Worm (Caenorhabditis elegans) whole organism, L3 larva: ENCODE data around the gene F25B5.3.

Experiments
- R02D3.7 ChIP-seq: fragments of 150-350 bp; optimal IDR thresholded peaks from 2 replicates; lab custom pipeline; 2014; ENCODE audit warnings: missing biosample characterization, missing genetic modification characterization
- ZK546.5 ChIP-seq: sonication (generic microtip); optimal IDR thresholded peaks from 2 replicates; lab custom pipeline; 2017; ENCODE audit warnings: missing biosample characterization, missing genetic modification characterization
- aly-2 ChIP-seq: fragments of 150-350 bp; optimal IDR thresholded peaks from 2 replicates; lab custom pipeline; 2014; ENCODE audit warnings: missing biosample characterization, missing genetic modification characterization
- ama-1 ChIP-seq: fragments of 150-350 bp; optimal IDR thresholded peaks from 2 replicates; lab custom pipeline; 2018
- ceh-16 ChIP-seq: sonication (generic microtip); optimal IDR thresholded peaks from 2 replicates; lab custom pipeline; 2017; ENCODE audit warnings: missing biosample characterization, missing genetic modification characterization
- ceh-28 ChIP-seq: fragments of 150-350 bp; optimal IDR thresholded peaks from 2 replicates; lab custom pipeline; 2014; ENCODE audit warnings: missing biosample characterization, missing genetic modification reagents, missing genetic modification characterization
- ceh-82 ChIP-seq: fragments of 150-350 bp; optimal IDR thresholded peaks from 2 replicates; lab custom pipeline; 2014; ENCODE audit warnings: missing biosample characterization, missing genetic modification characterization
- ceh-9 ChIP-seq: sonication (generic microtip); optimal IDR thresholded peaks from 2 replicates; lab custom pipeline; 2018; ENCODE audit warnings: missing biosample characterization, missing genetic modification characterization
- daf-12 ChIP-seq: fragments of 150-350 bp; optimal IDR thresholded peaks from 2 replicates; lab custom pipeline; 2014; ENCODE audit warnings: missing biosample characterization, missing genetic modification reagents, missing genetic modification characterization
- egl-27 ChIP-seq: sonication (generic microtip); optimal IDR thresholded peaks from 4 replicates; lab custom pipeline; 2017; ENCODE audit warnings: missing biosample characterization, missing genetic modification reagents, missing genetic modification characterization
- egl-5 ChIP-seq: fragments of 150-350 bp; optimal IDR thresholded peaks from 2 replicates; lab custom pipeline; 2017; ENCODE audit warnings: missing biosample characterization, missing genetic modification reagents, missing genetic modification characterization, inconsistent platforms
- elt-1 ChIP-seq: fragments of 150-350 bp; optimal IDR thresholded peaks from 2 replicates; lab custom pipeline; 2014; ENCODE audit warnings: missing biosample characterization, missing genetic modification characterization
- elt-2 ChIP-seq: sonication (generic microtip); optimal IDR thresholded peaks from 2 replicates; lab custom pipeline; 2016; ENCODE audit warnings: missing genetic modification reagents, mild to moderate bottlenecking, missing genetic modification characterization, missing compliant biosample characterization
- elt-3 ChIP-seq, 3 experiments: fragments of 150-350 bp in 1 of 3; sonication (generic microtip) in 2 of 3; optimal IDR thresholded peaks; 2 replicates in 2 of 3; 4 replicates in 1 of 3; lab custom pipeline; 2014 to 2017; ENCODE audit warnings: missing biosample characterization in 3 of 3, missing genetic modification characterization in 3 of 3
- eor-1 ChIP-seq, 2 experiments: fragments of 150-350 bp; optimal IDR thresholded peaks; 2 replicates each; lab custom pipeline; 2014 to 2018; ENCODE audit warnings: missing biosample characterization in 2 of 2, missing genetic modification characterization in 2 of 2
- fkh-10 ChIP-seq: sonication (generic microtip); optimal IDR thresholded peaks from 2 replicates; lab custom pipeline; 2017; ENCODE audit warnings: missing biosample characterization, missing genetic modification reagents, missing genetic modification characterization
- fkh-2 ChIP-seq: fragments of 150-350 bp; optimal IDR thresholded peaks from 2 replicates; lab custom pipeline; 2014; ENCODE audit warnings: missing biosample characterization, missing genetic modification reagents, missing genetic modification characterization
- fos-1 ChIP-seq: fragments of 150-350 bp; optimal IDR thresholded peaks from 2 replicates; lab custom pipeline; 2014; ENCODE audit warnings: missing biosample characterization, missing genetic modification characterization
- hmg-11 ChIP-seq: sonication (generic microtip); optimal IDR thresholded peaks from 2 replicates; lab custom pipeline; 2016; ENCODE audit warnings: missing genetic modification characterization, missing compliant biosample characterization
- jun-1 ChIP-seq: fragments of 150-350 bp; optimal IDR thresholded peaks from 2 replicates; lab custom pipeline; 2014; ENCODE audit warnings: missing biosample characterization, missing genetic modification reagents, missing genetic modification characterization
- lin-39 ChIP-seq: fragments of 150-350 bp; optimal IDR thresholded peaks from 2 replicates; lab custom pipeline; 2018; ENCODE audit warnings: missing biosample characterization, missing genetic modification reagents, missing genetic modification characterization
- lsy-12 ChIP-seq: sonication (generic microtip); optimal IDR thresholded peaks from 2 replicates; lab custom pipeline; 2016; ENCODE audit warnings: mild to moderate bottlenecking, missing genetic modification characterization, missing compliant biosample characterization
- mdl-1 ChIP-seq: fragments of 150-350 bp; optimal IDR thresholded peaks from 2 replicates; lab custom pipeline; 2014; ENCODE audit warnings: missing biosample characterization, missing genetic modification characterization
- mml-1 ChIP-seq: fragments of 150-350 bp; sonication (generic microtip); optimal IDR thresholded peaks from 3 replicates; lab custom pipeline; 2014; ENCODE audit warnings: missing biosample characterization, missing genetic modification characterization
- nfya-1 ChIP-seq: sonication (generic microtip); optimal IDR thresholded peaks from 2 replicates; lab custom pipeline; 2017; ENCODE audit warnings: missing genetic modification characterization, mild to moderate bottlenecking, missing compliant biosample characterization, antibody characterized with exemption, moderate library complexity; ENCODE audit not compliant: insufficient read depth
- nhr-11 ChIP-seq: fragments of 150-350 bp; optimal IDR thresholded peaks from 2 replicates; lab custom pipeline; 2014; ENCODE audit warnings: missing biosample characterization, missing genetic modification characterization
- nhr-12 ChIP-seq: fragments of 150-350 bp; optimal IDR thresholded peaks from 2 replicates; lab custom pipeline; 2014; ENCODE audit warnings: missing biosample characterization, missing genetic modification characterization
- nhr-23 ChIP-seq: fragments of 150-350 bp; optimal IDR thresholded peaks from 2 replicates; lab custom pipeline; 2014; ENCODE audit warnings: missing biosample characterization, missing genetic modification reagents, missing genetic modification characterization
- nhr-237 ChIP-seq: fragments of 150-350 bp; optimal IDR thresholded peaks from 2 replicates; lab custom pipeline; 2014; ENCODE audit warnings: missing biosample characterization, missing genetic modification characterization
- nhr-25 ChIP-seq: sonication (generic microtip); optimal IDR thresholded peaks from 2 replicates; lab custom pipeline; 2017; ENCODE audit warnings: missing biosample characterization, missing genetic modification characterization
- nhr-43 ChIP-seq: sonication (generic microtip); optimal IDR thresholded peaks from 2 replicates; lab custom pipeline; 2016; ENCODE audit warnings: mild to moderate bottlenecking, missing genetic modification characterization, missing compliant biosample characterization; ENCODE audit not compliant: poor library complexity, severe bottlenecking
- nhr-67 ChIP-seq: fragments of 150-350 bp; optimal IDR thresholded peaks from 2 replicates; lab custom pipeline; 2014; ENCODE audit warnings: missing biosample characterization, missing genetic modification characterization
- nhr-76 ChIP-seq: fragments of 150-350 bp; sonication (generic microtip); optimal IDR thresholded peaks from 5 replicates; lab custom pipeline; 2014; ENCODE audit warnings: missing biosample characterization, missing genetic modification characterization
- nhr-77 ChIP-seq: fragments of 150-350 bp; optimal IDR thresholded peaks from 2 replicates; lab custom pipeline; 2014; ENCODE audit warnings: missing biosample characterization, missing genetic modification characterization
- pha-4 ChIP-seq: fragments of 150-350 bp; optimal IDR thresholded peaks from 2 replicates; lab custom pipeline; 2014; ENCODE audit warnings: missing biosample characterization, missing genetic modification reagents, missing genetic modification characterization
- pqm-1 ChIP-seq: fragments of 150-350 bp; optimal IDR thresholded peaks from 2 replicates; lab custom pipeline; 2017; ENCODE audit warnings: missing biosample characterization, missing genetic modification characterization, inconsistent platforms
- sea-2 ChIP-seq: fragments of 150-350 bp; sonication (generic microtip); optimal IDR thresholded peaks from 4 replicates; lab custom pipeline; 2014; ENCODE audit warnings: missing biosample characterization, missing genetic modification reagents, missing genetic modification characterization
- snpc-4 ChIP-seq: fragments of 150-350 bp; optimal IDR thresholded peaks from 2 replicates; lab custom pipeline; 2014; ENCODE audit warnings: missing biosample characterization, missing genetic modification characterization
- tbx-2 ChIP-seq: sonication (generic microtip); optimal IDR thresholded peaks from 2 replicates; lab custom pipeline; 2016; ENCODE audit warnings: mild to moderate bottlenecking, missing genetic modification characterization, missing compliant biosample characterization
- unc-62 ChIP-seq: fragments of 150-350 bp; sonication (generic microtip); optimal IDR thresholded peaks from 4 replicates; lab custom pipeline; 2014; ENCODE audit warnings: missing biosample characterization, missing genetic modification reagents, missing genetic modification characterization
- zag-1 ChIP-seq: fragments of 150-350 bp; optimal IDR thresholded peaks from 2 replicates; lab custom pipeline; 2014; ENCODE audit warnings: missing biosample characterization, missing genetic modification characterization
- ztf-11 ChIP-seq: fragments of 150-350 bp; optimal IDR thresholded peaks from 2 replicates; lab custom pipeline; 2014; ENCODE audit warnings: missing biosample characterization, missing genetic modification characterization
- ztf-4 ChIP-seq: fragments of 150-350 bp; optimal IDR thresholded peaks from 2 replicates; lab custom pipeline; 2014; ENCODE audit warnings: missing biosample characterization, missing genetic modification characterization

Gene F25B5.3

ce11 chrIII:5938013-5938412, 10.7 kb upstream of the F25B5.3 start (continued):
- TF ChIP-seq mdl-1 (peak; percentile 23), unc-62 (peak; percentile 93), pha-4 (tag; lab: Kevin White, UChicago) (peak; percentile 52), ztf-11 (tag; lab: Kevin White, UChicago) (no peak)

ce11 chrIII:5938790-5939452, 9.8 kb upstream of the F25B5.3 start:
- TF ChIP-seq pqm-1 (tag; lab: Kevin White, UChicago), result peak; percentile 61
- peak; percentile 13 for TF ChIP-seq lin-39 (tag; lab: Kevin White, UChicago)
- peak; percentile 69 for TF ChIP-seq elt-2 (tag; lab: Kevin White, UChicago)
- TF ChIP-seq pha-4 (tag; lab: Kevin White, UChicago), result peak; percentile 57
- no peak for TF ChIP-seq lsy-12 (tag; lab: Kevin White, UChicago)

ce11 chrIII:5939453-5940296, 9.0 kb upstream of the F25B5.3 start, which contains the start of gene ubq-1:
TSS of gene ubq-1 (plus strand) at chrIII:5940254.
- peak; percentile 15 for TF ChIP-seq egl-27
- TF ChIP-seq ceh-82 (tag; lab: Kevin White, UChicago), result peak; percentile 15
- TF ChIP-seq nfya-1 (tag; lab: Kevin White, UChicago), result peak; percentile 24
- TF ChIP-seq ama-1 (lab: Kevin White, UChicago), result peak; percentile 59
- peak; percentile 15 for TF ChIP-seq elt-2 (tag; lab: Kevin White, UChicago)
- TF ChIP-seq hmg-11 (tag; lab: Kevin White, UChicago), result peak; percentile 28
- TF ChIP-seq unc-62, result no peak
- TF ChIP-seq nhr-23 (tag; lab: Kevin White, UChicago), result peak; percentile 7
- no peak for TF ChIP-seq egl-5 (tag; lab: Kevin White, UChicago)
- peak; percentile 64 for TF ChIP-seq nhr-25
- TF ChIP-seq pha-4 (tag; lab: Kevin White, UChicago), result peak; percentile 61
- no peak for TF ChIP-seq sea-2 (GFP tag; lab: Kevin White, UChicago)
- TF ChIP-seq, all 47 proteins: peak for 9

ce11 chrIII:5940525-5940974, 8.1 kb upstream of the F25B5.3 start:
- TF ChIP-seq nhr-43 (no peak), ceh-9 (no peak), ceh-82 (tag; lab: Kevin White, UChicago) (no peak), ceh-28 (tag; lab: Kevin White, UChicago) (peak; percentile 87), egl-5 (tag; lab: Kevin White, UChicago) (peak; percentile 76), jun-1 (peak; percentile 20), nhr-76 (tag; lab: Kevin White, UChicago) (no peak), lin-39 (tag; lab: Kevin White, UChicago) (peak; percentile 95), lsy-12 (tag; lab: Kevin White, UChicago) (peak; percentile 3), fos-1 (tag; lab: Kevin White, UChicago) (no peak), pqm-1 (tag; lab: Kevin White, UChicago) (peak; percentile 21), ama-1 (lab: Kevin White, UChicago) (peak; percentile 97), nhr-11 (tag; lab: Kevin White, UChicago) (peak; percentile 31), elt-1 (tag; lab: Kevin White, UChicago) (no peak), aly-2 (tag; lab: Kevin White, UChicago) (peak; percentile 2), tbx-2 (tag; lab: Kevin White, UChicago) (peak; percentile 12), nhr-77 (no peak), nhr-67 (tag; lab: Kevin White, UChicago) (no peak), zag-1 (tag; lab: Kevin White, UChicago) (no peak), snpc-4 (tag; lab: Kevin White, UChicago) (no peak), nhr-23 (tag; lab: Kevin White, UChicago) (peak; percentile 63), nhr-25 (peak; percentile 78), nhr-12 (tag; lab: Kevin White, UChicago) (no peak), ztf-4 (tag; lab: Kevin White, UChicago) (no peak), mdl-1 (peak; percentile 78), R02D3.7 (tag; lab: Kevin White, UChicago) (peak; percentile 30), fkh-2 (no peak), ztf-11 (tag; lab: Kevin White, UChicago) (no peak), elt-3 (tag; optimal IDR thresholded peaks at IDR 0.05; lab: Kevin White, UChicago) (no peak), daf-12 (tag; lab: Kevin White, UChicago) (no peak), mml-1 (tag; lab: Kevin White, UChicago) (no peak), ceh-16 (tag; lab: Kevin White, UChicago) (no peak), nhr-237 (no peak), ZK546.5 (tag; lab: Kevin White, UChicago) (no peak), sea-2 (GFP tag; lab: Kevin White, UChicago) (peak; percentile 76), eor-1 (tag; optimal IDR thresholded peaks at IDR 0.05; lab: Kevin White, UChicago) (no peak), fkh-10 (GFP tag; lab: Kevin White, UChicago) (peak; percentile 78)
